Fruit fly (Drosophila melanogaster): ENCODE results near the gene HIP.

Gene HIP

dm6 chrX:3768202-3768601 lies 30.7 kb upstream of the HIP start (continued):
- TF ChIP-seq ranshi (GFP tag; IDR thresholded peaks at IDR 0.05) (no peak), dan (GFP tag; IDR thresholded peaks at IDR 0.05) (no peak), CG11695 (GFP tag; IDR thresholded peaks at IDR 0.05) (no peak), CG30403 (GFP tag; optimal IDR thresholded peaks at IDR 0.05) (peak; percentile 27), CG8388 (GFP tag; optimal IDR thresholded peaks at IDR 0.05) (peak; percentile 37), schlank (tag; optimal IDR thresholded peaks at IDR 0.05) (no peak), esg (GFP tag; conservative IDR thresholded peaks at IDR 0.05) (no peak), Max (GFP tag; optimal IDR thresholded peaks at IDR 0.05) (no peak), CG2120 (GFP tag; optimal IDR thresholded peaks at IDR 0.05) (peak; percentile 19), CG14667 (GFP tag; IDR thresholded peaks at IDR 0.05) (no peak), nerfin-2 (GFP tag; IDR thresholded peaks at IDR 0.05; ENCODE audit: partially characterized antibody) (no peak), CG10366 (GFP tag; IDR thresholded peaks at IDR 0.05) (peak; percentile 40), CG8089 (GFP tag; optimal IDR thresholded peaks at IDR 0.05) (no peak), CG10209 (GFP tag; optimal IDR thresholded peaks at IDR 0.05) (peak; percentile 29), CG4730 (GFP tag; IDR thresholded peaks at IDR 0.05) (peak; percentile 33; the same call in 1 of the 2 replicates), CG18619 (GFP tag; optimal IDR thresholded peaks at IDR 0.05) (no peak), Poxn (GFP tag; IDR thresholded peaks at IDR 0.05) (no peak), B-H1 (GFP tag; IDR thresholded peaks at IDR 0.05) (no peak), inv (GFP tag; IDR thresholded peaks at IDR 0.05; ENCODE audit: partially characterized antibody) (no peak), CG18262 (tag; optimal IDR thresholded peaks at IDR 0.05) (peak; percentile 41), Sox102F (GFP tag; optimal IDR thresholded peaks at IDR 0.05) (peak; percentile 47), chn (GFP tag; optimal IDR thresholded peaks at IDR 0.05) (no peak), Eip74EF (GFP tag; optimal IDR thresholded peaks at IDR 0.05) (no peak), CG12391 (tag; optimal IDR thresholded peaks at IDR 0.05) (peak; percentile 42), tin (GFP tag; optimal IDR thresholded peaks at IDR 0.05) (no peak), kah (GFP tag; optimal IDR thresholded peaks at IDR 0.05) (no peak), BEAF-32 (GFP tag; optimal IDR thresholded peaks at IDR 0.05) (no peak), CG6683 (GFP tag; optimal IDR thresholded peaks at IDR 0.05) (no peak), phol (tag; optimal IDR thresholded peaks at IDR 0.05) (peak; percentile 67), CG10147 (GFP tag; optimal IDR thresholded peaks at IDR 0.05) (no peak), Sox100B (GFP tag; optimal IDR thresholded peaks at IDR 0.05) (peak; percentile 16), Lhr (GFP tag; optimal IDR thresholded peaks at IDR 0.05) (no peak), Hr39 (optimal IDR thresholded peaks at IDR 0.05) (no peak), dpn (GFP tag; optimal IDR thresholded peaks at IDR 0.05) (peak in 1 of 2 experiments; percentile 10), eve (GFP tag; optimal IDR thresholded peaks at IDR 0.05) (no peak), Antp (GFP tag; optimal IDR thresholded peaks at IDR 0.05) (no peak), CG1529 (GFP tag; optimal IDR thresholded peaks at IDR 0.05) (no peak), Drgx (GFP tag; IDR thresholded peaks at IDR 0.05) (peak; percentile 21; the same call in 1 of the 2 replicates), Ptx1 (GFP tag; IDR thresholded peaks at IDR 0.05) (0 out of 2 replicates have a peak, but pooled peaks have one; percentile 34), Atf6 (GFP tag; IDR thresholded peaks at IDR 0.05) (no peak), D19B (GFP tag; optimal IDR thresholded peaks at IDR 0.05) (no peak), tap (tag; optimal IDR thresholded peaks at IDR 0.05) (no peak), CG3407 (GFP tag; optimal IDR thresholded peaks at IDR 0.05) (no peak), CG12155 (GFP tag; optimal IDR thresholded peaks at IDR 0.05) (no peak), CG11723 (GFP tag; optimal IDR thresholded peaks at IDR 0.05) (no peak), Dref (GFP tag; IDR thresholded peaks at IDR 0.05) (no peak), croc (GFP tag; conservative IDR thresholded peaks at IDR 0.05) (0 out of 3 replicates have a peak, but pooled peaks have one; percentile 23), peb (GFP tag; IDR thresholded peaks at IDR 0.05) (no peak), slp2 (GFP tag; optimal IDR thresholded peaks at IDR 0.05) (no peak), CG8765 (GFP tag; IDR thresholded peaks at IDR 0.05) (no peak), CG5180 (GFP tag; optimal IDR thresholded peaks at IDR 0.05) (no peak), Fer1 (GFP tag; optimal IDR thresholded peaks at IDR 0.05) (peak; percentile 36)
